Fruit fly (Drosophila melanogaster) whole organism, embryonic: ENCODE measurements around the gene CG8097.

Source experiments
- Atf3 ChIP-seq: fragments of 200-800 bp; sonication (Bioruptor generic); optimal IDR thresholded peaks from 3 replicates; lab custom pipeline; 2016; ENCODE audit warnings: missing biosample characterization, missing genetic modification characterization
- Atf6 ChIP-seq: fragments of 200-800 bp; sonication (Bioruptor generic); IDR thresholded peaks from 2 replicates; pipeline ENCODE4 v1.3.6; 2022; ENCODE audit warnings: missing biosample characterization, missing genetic modification characterization
- C15 ChIP-seq: fragments of 200-800 bp; sonication (Bioruptor generic); IDR thresholded peaks from 3 replicates; pipeline ENCODE4 v1.3.6; 2022; ENCODE audit warnings: missing biosample characterization, missing genetic modification characterization
- CG10147 ChIP-seq: fragments of 200-800 bp; sonication (Bioruptor generic); optimal IDR thresholded peaks from 2 replicates; lab custom pipeline; 2019; ENCODE audit warnings: missing biosample characterization, mild to moderate bottlenecking, missing genetic modification characterization, moderate library complexity
- CG10431 ChIP-seq: fragments of 200-800 bp; sonication (Bioruptor generic); optimal IDR thresholded peaks from 3 replicates; lab custom pipeline; 2018; ENCODE audit warnings: missing biosample characterization, mild to moderate bottlenecking, missing genetic modification characterization
- CG11456 ChIP-seq: fragments of 200-800 bp; sonication (Bioruptor generic); IDR thresholded peaks from 3 replicates; pipeline ENCODE4 v1.3.6; 2022; ENCODE audit warnings: missing biosample characterization, missing genetic modification characterization
- CG13123 ChIP-seq: fragments of 200-800 bp; sonication (Bioruptor generic); optimal IDR thresholded peaks from 2 replicates; lab custom pipeline; 2016; ENCODE audit warnings: missing biosample characterization, missing genetic modification characterization
- CG13287 ChIP-seq: fragments of 200-800 bp; sonication (Bioruptor generic); IDR thresholded peaks from 2 replicates; pipeline ENCODE4 v1.3.6; 2022; ENCODE audit warnings: missing biosample characterization, missing genetic modification characterization; ENCODE audit not compliant: partially characterized antibody
- CG14014 ChIP-seq: fragments of 200-800 bp; sonication (Bioruptor generic); IDR thresholded peaks from 2 replicates; pipeline ENCODE4 v1.3.6; 2022; ENCODE audit warnings: missing biosample characterization, missing genetic modification characterization
- CG14667 ChIP-seq: fragments of 200-800 bp; sonication (Bioruptor generic); IDR thresholded peaks from 2 replicates; pipeline ENCODE4 v1.3.6; 2022; ENCODE audit warnings: missing biosample characterization, missing genetic modification characterization
- CG14965 ChIP-seq: fragments of 200-800 bp; sonication (Bioruptor generic); optimal IDR thresholded peaks from 2 replicates; lab custom pipeline; 2016; ENCODE audit warnings: missing biosample characterization, missing genetic modification characterization, borderline replicate concordance
- CG1602 ChIP-seq: fragments of 200-800 bp; sonication (Bioruptor generic); optimal IDR thresholded peaks from 3 replicates; lab custom pipeline; 2016; ENCODE audit warnings: missing biosample characterization, missing genetic modification characterization
- CG16815 ChIP-seq: fragments of 200-800 bp; sonication (Bioruptor generic); optimal IDR thresholded peaks from 3 replicates; lab custom pipeline; 2017; ENCODE audit warnings: missing biosample characterization, mild to moderate bottlenecking, missing genetic modification characterization
- CG18262 ChIP-seq: fragments of 200-800 bp; optimal IDR thresholded peaks from 3 replicates; lab custom pipeline; 2019; ENCODE audit warnings: missing biosample characterization, mild to moderate bottlenecking, missing genetic modification characterization, moderate library complexity
- CG3838 ChIP-seq: fragments of 200-800 bp; sonication (Bioruptor generic); optimal IDR thresholded peaks from 3 replicates; lab custom pipeline; 2016; ENCODE audit warnings: missing biosample characterization, missing genetic modification characterization
- CG5180 ChIP-seq: fragments of 200-800 bp; sonication (Bioruptor generic); optimal IDR thresholded peaks from 3 replicates; lab custom pipeline; 2017; ENCODE audit warnings: missing biosample characterization, missing genetic modification characterization, mild to moderate bottlenecking, moderate library complexity, missing genetic modification reagents
- CG5953 ChIP-seq: fragments of 200-800 bp; sonication (Bioruptor generic); IDR thresholded peaks from 2 replicates; pipeline ENCODE4 v1.3.6; 2022; ENCODE audit warnings: missing biosample characterization, missing genetic modification characterization
- CG7357 ChIP-seq: fragments of 200-800 bp; sonication (Bioruptor generic); IDR thresholded peaks from 3 replicates; pipeline ENCODE4 v1.3.6; 2022; ENCODE audit warnings: missing biosample characterization, missing genetic modification characterization
- CG7745 ChIP-seq: fragments of 200-800 bp; sonication (Bioruptor generic); optimal IDR thresholded peaks from 2 replicates; lab custom pipeline; 2018; ENCODE audit warnings: missing biosample characterization, mild to moderate bottlenecking, missing genetic modification characterization, moderate library complexity
- CG9609 ChIP-seq: fragments of 200-800 bp; sonication (Bioruptor generic); optimal IDR thresholded peaks from 3 replicates; lab custom pipeline; 2016; ENCODE audit warnings: missing biosample characterization, missing genetic modification characterization
- D ChIP-seq, 2 experiments: fragments of 200-800 bp in 1 of 2; fragments of >200 bp in 1 of 2; sonication (Bioruptor generic) in 1 of 2; optimal IDR thresholded peaks; 2 replicates in 1 of 2; 3 replicates in 1 of 2; lab custom pipeline; 2017; ENCODE audit warnings: mild to moderate bottlenecking in 1 of 2, missing biosample characterization in 1 of 2, missing genetic modification characterization in 1 of 2, missing genetic modification reagents in 1 of 2
- ERR ChIP-seq: fragments of 200-800 bp; sonication (Bioruptor generic); optimal IDR thresholded peaks from 2 replicates; lab custom pipeline; 2016; ENCODE audit warnings: missing biosample characterization, missing genetic modification characterization
- Eip74EF ChIP-seq, 2 experiments: fragments of 200-800 bp in 1 of 2; fragments of >200 bp in 1 of 2; sonication (Bioruptor generic) in 1 of 2; optimal IDR thresholded peaks; 2 replicates each; lab custom pipeline; 2017 to 2019; ENCODE audit warnings: missing biosample characterization in 2 of 2, missing genetic modification characterization in 2 of 2, mild to moderate bottlenecking in 1 of 2, moderate library complexity in 1 of 2
- Ets65A ChIP-seq: fragments of 200-800 bp; sonication (Bioruptor generic); peaks from one replicate; lab custom pipeline; 2016; ENCODE audit warnings: missing biosample characterization, missing genetic modification characterization
- Ptx1 ChIP-seq: fragments of 200-800 bp; sonication (Bioruptor generic); IDR thresholded peaks from 2 replicates; pipeline ENCODE4 v1.3.6; 2022; ENCODE audit warnings: missing biosample characterization, missing genetic modification characterization
- Rfx ChIP-seq: fragments of 200-800 bp; sonication (Bioruptor generic); IDR thresholded peaks from 2 replicates; pipeline ENCODE4 v1.3.6; 2022; ENCODE audit warnings: missing biosample characterization, missing genetic modification characterization
- Stat92E ChIP-seq, 3 experiments: fragments of >200 bp in 2 of 3; fragments of 200-800 bp in 1 of 3; sonication (Bioruptor generic) in 1 of 3; optimal IDR thresholded peaks; 2 replicates each; lab custom pipeline; 2017 to 2019; ENCODE audit warnings: missing biosample characterization in 3 of 3, missing genetic modification characterization in 3 of 3, mild to moderate bottlenecking in 1 of 3, moderate library complexity in 1 of 3
- Taf1 ChIP-seq: fragments of 200-800 bp; sonication (Bioruptor generic); IDR thresholded peaks from 2 replicates; pipeline ENCODE4 v1.3.6; 2022; ENCODE audit warnings: missing biosample characterization, missing genetic modification characterization
- Xrp1 ChIP-seq: fragments of 200-800 bp; sonication (Bioruptor generic); IDR thresholded peaks from 2 replicates; pipeline ENCODE4 v1.3.6; 2022; ENCODE audit warnings: missing biosample characterization, missing genetic modification characterization
- br ChIP-seq: fragments of >200 bp; optimal IDR thresholded peaks from 2 replicates; lab custom pipeline; 2017
- ci ChIP-seq: fragments of 200-800 bp; sonication (Bioruptor generic); IDR thresholded peaks from 3 replicates; pipeline ENCODE4 v1.3.6; 2022; ENCODE audit warnings: missing biosample characterization, missing genetic modification characterization
- dmrt11E ChIP-seq: fragments of 200-800 bp; sonication (Bioruptor generic); optimal IDR thresholded peaks from 3 replicates; lab custom pipeline; 2018; ENCODE audit warnings: missing biosample characterization, mild to moderate bottlenecking, missing genetic modification characterization, moderate library complexity
- eve ChIP-seq, 2 experiments: fragments of >200 bp; optimal IDR thresholded peaks; 2 replicates each; lab custom pipeline; 2017; ENCODE audit warnings: missing biosample characterization in 2 of 2, missing genetic modification characterization in 2 of 2
- ewg ChIP-seq: fragments of 200-800 bp; sonication (Bioruptor generic); optimal IDR thresholded peaks from 3 replicates; lab custom pipeline; 2017; ENCODE audit warnings: mild to moderate bottlenecking, missing biosample characterization, missing genetic modification reagents, missing genetic modification characterization
- fd3F ChIP-seq: fragments of 200-800 bp; sonication (Bioruptor generic); optimal IDR thresholded peaks from 2 replicates; lab custom pipeline; 2018; ENCODE audit warnings: missing biosample characterization, mild to moderate bottlenecking, missing genetic modification characterization, moderate library complexity
- gt ChIP-seq: fragments of 200-800 bp; sonication (Bioruptor generic); IDR thresholded peaks from 2 replicates; pipeline ENCODE4 v1.3.6; 2022; ENCODE audit warnings: missing biosample characterization, missing genetic modification characterization
- jing ChIP-seq: fragments of 200-800 bp; sonication (Bioruptor generic); optimal IDR thresholded peaks from 2 replicates; lab custom pipeline; 2018; ENCODE audit warnings: missing biosample characterization, mild to moderate bottlenecking, missing genetic modification characterization
- lbe ChIP-seq: fragments of 200-800 bp; sonication (Bioruptor generic); optimal IDR thresholded peaks from 2 replicates; lab custom pipeline; 2016; ENCODE audit warnings: missing biosample characterization, mild to moderate bottlenecking, missing genetic modification characterization
- lilli ChIP-seq: fragments of 200-800 bp; sonication (Bioruptor generic); optimal IDR thresholded peaks from 3 replicates; lab custom pipeline; 2016; ENCODE audit warnings: missing biosample characterization, missing genetic modification characterization
- lola ChIP-seq, 3 experiments: fragments of >200 bp in 2 of 3; fragments of 200-800 bp in 1 of 3; sonication (Bioruptor generic) in 1 of 3; optimal IDR thresholded peaks; 2 replicates each; lab custom pipeline; 2017 to 2019; ENCODE audit warnings: missing biosample characterization in 3 of 3, missing genetic modification characterization in 3 of 3, mild to moderate bottlenecking in 1 of 3, moderate library complexity in 1 of 3
- luna ChIP-seq: fragments of 200-800 bp; sonication (Bioruptor generic); optimal IDR thresholded peaks from 2 replicates; lab custom pipeline; 2016; ENCODE audit warnings: missing biosample characterization, missing genetic modification characterization
- otp ChIP-seq: fragments of 200-800 bp; sonication (Bioruptor generic); IDR thresholded peaks from 3 replicates; pipeline ENCODE4, ENCODE4 v1.3.6; 2022; ENCODE audit warnings: missing biosample characterization, missing genetic modification characterization
- pnt ChIP-seq: fragments of 200-800 bp; sonication (Bioruptor generic); optimal IDR thresholded peaks from 3 replicates; lab custom pipeline; 2016; ENCODE audit warnings: missing biosample characterization, missing genetic modification characterization
- pros ChIP-seq: fragments of 200-800 bp; sonication (Bioruptor generic); optimal IDR thresholded peaks from 3 replicates; lab custom pipeline; 2019; ENCODE audit warnings: missing biosample characterization, mild to moderate bottlenecking, missing genetic modification characterization, moderate library complexity
- ro ChIP-seq: fragments of 200-800 bp; sonication (Bioruptor generic); IDR thresholded peaks from 2 replicates; pipeline ENCODE4 v1.3.6; 2022; ENCODE audit warnings: missing biosample characterization, missing genetic modification characterization
- seq ChIP-seq: fragments of 200-800 bp; sonication (Bioruptor generic); IDR thresholded peaks from 2 replicates; pipeline ENCODE4 v1.3.6; 2022; ENCODE audit warnings: missing biosample characterization, missing genetic modification characterization
- slp2 ChIP-seq: fragments of 200-800 bp; sonication (Bioruptor generic); optimal IDR thresholded peaks from 2 replicates; lab custom pipeline; 2016; ENCODE audit warnings: missing biosample characterization, missing genetic modification characterization
- sqz ChIP-seq: fragments of 200-800 bp; sonication (Bioruptor generic); optimal IDR thresholded peaks from 3 replicates; lab custom pipeline; 2018; ENCODE audit warnings: missing biosample characterization, mild to moderate bottlenecking, missing genetic modification characterization
- tap ChIP-seq: fragments of 200-800 bp; optimal IDR thresholded peaks from 3 replicates; lab custom pipeline; 2019; ENCODE audit warnings: missing biosample characterization, mild to moderate bottlenecking, missing genetic modification characterization, moderate library complexity
- tgo ChIP-seq: fragments of 200-800 bp; sonication (Bioruptor generic); IDR thresholded peaks from 3 replicates; pipeline ENCODE4 v1.3.6; 2022; ENCODE audit warnings: missing biosample characterization, missing genetic modification characterization
- vfl ChIP-seq: fragments of 200-800 bp; sonication (Bioruptor generic); optimal IDR thresholded peaks from 2 replicates; lab custom pipeline; 2016; ENCODE audit warnings: missing biosample characterization, missing genetic modification characterization

The CG8097 gene

DNA sequence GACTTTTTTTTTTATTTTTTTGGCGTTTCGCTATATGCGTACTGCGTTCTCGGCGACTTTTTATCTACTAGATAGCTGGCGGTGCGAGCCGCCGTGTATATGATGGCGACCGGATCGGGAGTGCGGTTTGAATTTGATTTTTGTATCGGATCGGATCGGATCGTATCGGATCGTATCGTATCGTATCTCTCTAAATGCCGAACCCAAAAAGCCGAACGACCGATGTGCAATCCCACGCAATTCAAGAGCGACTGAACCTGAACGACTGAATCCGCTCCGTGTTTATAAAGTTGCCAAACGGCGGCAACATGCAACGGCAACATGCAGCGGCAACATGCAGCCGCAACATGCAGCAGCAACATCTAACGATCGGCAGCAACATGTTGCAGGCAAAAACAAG is 43.3 kb downstream of the CG8097 start (continued):
- no peak for TF ChIP-seq CG16815 (GFP tag; lab: Kevin White, UChicago)
- no peak for TF ChIP-seq CG9609
- no peak for TF ChIP-seq gt (GFP tag; lab: Robert Waterston, UW)
- TF ChIP-seq CG5953 (GFP tag; lab: Robert Waterston, UW): 0 out of 2 replicates have a peak, but pooled peaks have one; percentile 7
- no peak for TF ChIP-seq eve (GFP tag; optimal IDR thresholded peaks at IDR 0.05; lab: Kevin White, UChicago)
- no peak for TF ChIP-seq sqz
- no peak for TF ChIP-seq lola (GFP tag; optimal IDR thresholded peaks at IDR 0.05; lab: Kevin White, UChicago)
- TF ChIP-seq vfl (GFP tag; lab: Kevin White, UChicago): no peak
- peak; percentile 35; the same call in 1 of the 2 replicates for TF ChIP-seq CG13287
- TF ChIP-seq pros (GFP tag; lab: Kevin White, UChicago): no peak
- no peak for TF ChIP-seq CG7357 (GFP tag; lab: Robert Waterston, UW)
- TF ChIP-seq CG1602 (GFP tag; lab: Kevin White, UChicago): no peak
- no peak for TF ChIP-seq luna (GFP tag; lab: Kevin White, UChicago)
- TF ChIP-seq pnt (GFP tag; lab: Kevin White, UChicago): no peak
- TF ChIP-seq fd3F (GFP tag; lab: Kevin White, UChicago): no peak
- peak; percentile 45; the same call in 1 of the 2 replicates for TF ChIP-seq seq
- no peak for TF ChIP-seq tap (tag; lab: Kevin White, UChicago)
- no peak for TF ChIP-seq tgo (GFP tag; lab: Robert Waterston, UW)
- TF ChIP-seq CG7745 (tag; lab: Kevin White, UChicago): no peak
- no peak for TF ChIP-seq dmrt11E
- TF ChIP-seq ewg (GFP tag; lab: Kevin White, UChicago): no peak
- no peak for TF ChIP-seq Taf1 (GFP tag; lab: Robert Waterston, UW)
- no peak for TF ChIP-seq Ets65A (GFP tag; lab: Kevin White, UChicago)
- peak; percentile 73; the same call in 2 of the 3 replicates for TF ChIP-seq ci (GFP tag; lab: Robert Waterston, UW)
- no peak for TF ChIP-seq CG3838 (GFP tag; lab: Kevin White, UChicago)
- no peak for TF ChIP-seq Atf3 (GFP tag; lab: Kevin White, UChicago)
- TF ChIP-seq Stat92E (GFP tag; optimal IDR thresholded peaks at IDR 0.05; lab: Kevin White, UChicago): no peak
- no peak for TF ChIP-seq CG11456 (GFP tag; lab: Robert Waterston, UW)
- TF ChIP-seq br (lab: Kevin White, UChicago): no peak
- peak; percentile 41 for TF ChIP-seq CG5180
- TF ChIP-seq slp2: no peak
- TF ChIP-seq CG14667 (GFP tag; lab: Robert Waterston, UW): no peak
- peak; percentile 20; the same call in 1 of the 2 replicates for TF ChIP-seq Rfx (GFP tag; lab: Robert Waterston, UW)
- TF ChIP-seq ro (GFP tag; lab: Robert Waterston, UW): no peak
- TF ChIP-seq lbe (GFP tag; lab: Kevin White, UChicago): no peak
- TF ChIP-seq Ptx1 (GFP tag; lab: Robert Waterston, UW): no peak
- peak; percentile 4 for TF ChIP-seq CG18262 (tag; lab: Kevin White, UChicago)
- TF ChIP-seq CG14014: peak; percentile 19; the same call in 1 of the 2 replicates
- no peak for TF ChIP-seq jing
- no peak; the same call in 2 of the 3 replicates for TF ChIP-seq otp
- no peak for TF ChIP-seq CG13123 (GFP tag; lab: Kevin White, UChicago)
- TF ChIP-seq ERR (GFP tag; lab: Kevin White, UChicago): no peak
- no peak for TF ChIP-seq CG10147 (GFP tag; lab: Kevin White, UChicago)
- 0 out of 2 replicates have a peak, but pooled peaks have one; percentile 8 for TF ChIP-seq Xrp1 (GFP tag; lab: Robert Waterston, UW)
- TF ChIP-seq CG14965 (GFP tag; lab: Kevin White, UChicago): no peak
- TF ChIP-seq C15 (GFP tag; lab: Robert Waterston, UW): no peak
- TF ChIP-seq Atf6 (GFP tag; lab: Robert Waterston, UW): no peak
- no peak for TF ChIP-seq lilli
- TF ChIP-seq Eip74EF (GFP tag; optimal IDR thresholded peaks at IDR 0.05; lab: Kevin White, UChicago): no peak
- TF ChIP-seq CG10431: no peak
- TF ChIP-seq D (optimal IDR thresholded peaks at IDR 0.05; lab: Kevin White, UChicago): no peak
- TF ChIP-seq D (GFP tag; optimal IDR thresholded peaks at IDR 0.05; lab: Kevin White, UChicago): no peak
